Fruit fly (Drosophila melanogaster) whole organism, embryonic: ENCODE results near the gene janB.

ENCODE experiments used
- ATbp ChIP-seq: fragments of 200-800 bp; sonication (Bioruptor generic); optimal IDR thresholded peaks from 2 replicates; lab custom pipeline; 2017; ENCODE audit warnings: missing biosample characterization, mild to moderate bottlenecking, missing genetic modification characterization, missing genetic modification reagents
- Abd-B ChIP-seq: fragments of 200-800 bp; sonication (Bioruptor generic); optimal IDR thresholded peaks from 2 replicates; lab custom pipeline; 2018; ENCODE audit warnings: missing biosample characterization, mild to moderate bottlenecking, missing genetic modification characterization, moderate library complexity
- CG11695 ChIP-seq: fragments of 200-800 bp; sonication (Bioruptor generic); IDR thresholded peaks from 3 replicates; pipeline ENCODE4 v1.3.6; 2022; ENCODE audit warnings: missing biosample characterization, missing genetic modification characterization
- CG11696 ChIP-seq: fragments of 200-800 bp; sonication (Bioruptor generic); IDR thresholded peaks from 2 replicates; pipeline ENCODE4 v1.3.6; 2022; ENCODE audit warnings: missing biosample characterization, missing genetic modification characterization
- CG12744 ChIP-seq: fragments of 200-800 bp; sonication (Bioruptor generic); optimal IDR thresholded peaks from 2 replicates; lab custom pipeline; 2016; ENCODE audit warnings: missing biosample characterization, missing genetic modification characterization
- CG14050 ChIP-seq: fragments of 200-800 bp; sonication (Bioruptor generic); IDR thresholded peaks from 3 replicates; pipeline ENCODE4 v1.3.6; 2022; ENCODE audit warnings: missing biosample characterization, missing genetic modification characterization
- CG17612 ChIP-seq: fragments of 200-800 bp; sonication (Bioruptor generic); IDR thresholded peaks from 2 replicates; pipeline ENCODE4 v1.3.6; 2022; ENCODE audit warnings: missing biosample characterization, missing genetic modification characterization
- CG17802 ChIP-seq: fragments of 200-800 bp; sonication (Bioruptor generic); optimal IDR thresholded peaks from 2 replicates; lab custom pipeline; 2018; ENCODE audit warnings: missing biosample characterization, mild to moderate bottlenecking, missing genetic modification characterization, moderate library complexity
- CG17829 ChIP-seq: fragments of 200-800 bp; optimal IDR thresholded peaks from 2 replicates; lab custom pipeline; 2019; ENCODE audit warnings: missing biosample characterization, mild to moderate bottlenecking, missing genetic modification characterization, moderate library complexity
- CG18011 ChIP-seq: fragments of 200-800 bp; sonication (Bioruptor generic); optimal IDR thresholded peaks from 2 replicates; lab custom pipeline; 2017; ENCODE audit warnings: missing biosample characterization, missing genetic modification characterization, mild to moderate bottlenecking, moderate library complexity, missing genotype
- CG3065 ChIP-seq: fragments of 200-800 bp; sonication (Bioruptor generic); optimal IDR thresholded peaks from 2 replicates; lab custom pipeline; 2016; ENCODE audit warnings: missing biosample characterization, missing genetic modification characterization
- CG4707 ChIP-seq: fragments of 200-800 bp; sonication (Bioruptor generic); optimal IDR thresholded peaks from 2 replicates; lab custom pipeline; 2018; ENCODE audit warnings: missing biosample characterization, mild to moderate bottlenecking, missing genetic modification characterization, moderate library complexity
- CG5245 ChIP-seq: fragments of 200-800 bp; sonication (Bioruptor generic); optimal IDR thresholded peaks from 3 replicates; lab custom pipeline; 2016; ENCODE audit warnings: missing biosample characterization, missing genetic modification characterization
- CG6689 ChIP-seq: fragments of 200-800 bp; sonication (Bioruptor generic); IDR thresholded peaks from 2 replicates; pipeline ENCODE4 v1.3.6; 2022; ENCODE audit warnings: missing biosample characterization, missing genetic modification characterization
- CG8290 ChIP-seq, 3 experiments: fragments of 200-800 bp; sonication (Bioruptor generic); optimal IDR thresholded peaks; 2 replicates each; lab custom pipeline; 2016 to 2019; ENCODE audit warnings: missing biosample characterization in 3 of 3, missing genetic modification characterization in 3 of 3, mild to moderate bottlenecking in 2 of 3, moderate library complexity in 1 of 3
- Camta ChIP-seq: fragments of 200-800 bp; sonication (Bioruptor generic); optimal IDR thresholded peaks from 2 replicates; lab custom pipeline; 2016; ENCODE audit warnings: missing biosample characterization, missing genetic modification characterization
- CrebB ChIP-seq: fragments of 200-800 bp; sonication (Bioruptor generic); optimal IDR thresholded peaks from 3 replicates; lab custom pipeline; 2018; ENCODE audit warnings: missing biosample characterization, mild to moderate bottlenecking, missing genetic modification characterization
- D ChIP-seq, 2 experiments: fragments of 200-800 bp in 1 of 2; fragments of >200 bp in 1 of 2; sonication (Bioruptor generic) in 1 of 2; optimal IDR thresholded peaks; 2 replicates in 1 of 2; 3 replicates in 1 of 2; lab custom pipeline; 2017; ENCODE audit warnings: mild to moderate bottlenecking in 1 of 2, missing biosample characterization in 1 of 2, missing genetic modification characterization in 1 of 2, missing genetic modification reagents in 1 of 2
- Ets65A ChIP-seq: fragments of 200-800 bp; sonication (Bioruptor generic); peaks from one replicate; lab custom pipeline; 2016; ENCODE audit warnings: missing biosample characterization, missing genetic modification characterization
- Med ChIP-seq: fragments of 200-800 bp; sonication (Bioruptor generic); peaks from one replicate; lab custom pipeline; 2016; ENCODE audit warnings: missing biosample characterization, missing genetic modification characterization, mild to moderate bottlenecking, inconsistent platforms, moderate library complexity
- Mrtf ChIP-seq: fragments of 200-800 bp; sonication (Bioruptor generic); IDR thresholded peaks from 3 replicates; pipeline ENCODE4 v1.3.6; 2022; ENCODE audit warnings: missing biosample characterization, missing genetic modification characterization
- Nf-YB ChIP-seq: fragments of 200-800 bp; sonication (Bioruptor generic); optimal IDR thresholded peaks from 3 replicates; lab custom pipeline; 2019; ENCODE audit warnings: missing biosample characterization, mild to moderate bottlenecking, missing genetic modification characterization, moderate library complexity
- NfI ChIP-seq: fragments of 200-800 bp; sonication (Bioruptor generic); optimal IDR thresholded peaks from 3 replicates; lab custom pipeline; 2018; ENCODE audit warnings: missing biosample characterization, mild to moderate bottlenecking, missing genetic modification characterization, moderate library complexity
- PHDP ChIP-seq: fragments of 200-800 bp; sonication (Bioruptor generic); optimal IDR thresholded peaks from 3 replicates; lab custom pipeline; 2018; ENCODE audit warnings: missing biosample characterization, mild to moderate bottlenecking, missing genetic modification characterization, moderate library complexity
- Ptx1 ChIP-seq: fragments of 200-800 bp; sonication (Bioruptor generic); IDR thresholded peaks from 2 replicates; pipeline ENCODE4 v1.3.6; 2022; ENCODE audit warnings: missing biosample characterization, missing genetic modification characterization
- Rfx ChIP-seq: fragments of 200-800 bp; sonication (Bioruptor generic); IDR thresholded peaks from 2 replicates; pipeline ENCODE4 v1.3.6; 2022; ENCODE audit warnings: missing biosample characterization, missing genetic modification characterization
- Rx ChIP-seq: fragments of 200-800 bp; sonication (Bioruptor generic); IDR thresholded peaks from 2 replicates; pipeline ENCODE4 v1.3.6; 2022; ENCODE audit warnings: missing biosample characterization, missing genetic modification characterization
- Stat92E ChIP-seq, 3 experiments: fragments of >200 bp in 2 of 3; fragments of 200-800 bp in 1 of 3; sonication (Bioruptor generic) in 1 of 3; optimal IDR thresholded peaks; 2 replicates each; lab custom pipeline; 2017 to 2019; ENCODE audit warnings: missing biosample characterization in 3 of 3, missing genetic modification characterization in 3 of 3, mild to moderate bottlenecking in 1 of 3, moderate library complexity in 1 of 3
- Vsx1 ChIP-seq: fragments of 200-800 bp; sonication (Bioruptor generic); optimal IDR thresholded peaks from 2 replicates; lab custom pipeline; 2017; ENCODE audit warnings: missing biosample characterization, mild to moderate bottlenecking, missing genetic modification characterization, missing genetic modification reagents
- bigmax ChIP-seq: fragments of 200-800 bp; sonication (Bioruptor generic); optimal IDR thresholded peaks from 2 replicates; lab custom pipeline; 2018; ENCODE audit warnings: missing biosample characterization, mild to moderate bottlenecking, missing genetic modification characterization
- cg ChIP-seq: fragments of 200-800 bp; sonication (Bioruptor generic); optimal IDR thresholded peaks from 3 replicates; lab custom pipeline; 2019; ENCODE audit warnings: missing biosample characterization, mild to moderate bottlenecking, missing genetic modification characterization, moderate library complexity
- corto ChIP-seq: fragments of 200-800 bp; sonication (Bioruptor generic); optimal IDR thresholded peaks from 2 replicates; lab custom pipeline; 2016; ENCODE audit warnings: missing biosample characterization, mild to moderate bottlenecking, missing genetic modification characterization, moderate library complexity
- fd96Cb ChIP-seq: fragments of 200-800 bp; sonication (Bioruptor generic); optimal IDR thresholded peaks from 2 replicates; lab custom pipeline; 2018; ENCODE audit warnings: missing biosample characterization, mild to moderate bottlenecking, missing genetic modification characterization, moderate library complexity
- gce ChIP-seq: fragments of 200-800 bp; sonication (Bioruptor generic); IDR thresholded peaks from 3 replicates; pipeline ENCODE4 v1.3.6; 2022; ENCODE audit warnings: missing biosample characterization, missing genetic modification characterization
- grau ChIP-seq: fragments of 200-800 bp; optimal IDR thresholded peaks from 3 replicates; lab custom pipeline; 2019; ENCODE audit warnings: missing biosample characterization, mild to moderate bottlenecking, missing genetic modification characterization, moderate library complexity
- gsb ChIP-seq: fragments of 200-800 bp; sonication (Bioruptor generic); IDR thresholded peaks from 2 replicates; pipeline ENCODE4 v1.3.6; 2022; ENCODE audit warnings: missing biosample characterization, missing genetic modification characterization
- ken ChIP-seq: fragments of 200-800 bp; sonication (Bioruptor generic); IDR thresholded peaks from 3 replicates; pipeline ENCODE4 v1.3.6; 2022; ENCODE audit warnings: missing biosample characterization, missing genetic modification characterization
- phol ChIP-seq: fragments of 200-800 bp; sonication (Bioruptor generic); optimal IDR thresholded peaks from 3 replicates; lab custom pipeline; 2018; ENCODE audit warnings: missing biosample characterization, mild to moderate bottlenecking, missing genetic modification characterization, moderate library complexity
- row ChIP-seq: fragments of 200-800 bp; sonication (Bioruptor generic); IDR thresholded peaks from 3 replicates; pipeline ENCODE4 v1.3.6; 2022; ENCODE audit warnings: missing biosample characterization, missing genetic modification characterization
- sd ChIP-seq: fragments of 200-800 bp; sonication (Bioruptor generic); optimal IDR thresholded peaks from 3 replicates; lab custom pipeline; 2018; ENCODE audit warnings: missing biosample characterization, mild to moderate bottlenecking, missing genetic modification characterization, moderate library complexity
- sens ChIP-seq: fragments of 200-800 bp; sonication (Bioruptor generic); peaks from one replicate; lab custom pipeline; 2016; ENCODE audit warnings: missing biosample characterization, missing genetic modification characterization
- slbo ChIP-seq: fragments of 200-800 bp; sonication (Bioruptor generic); IDR thresholded peaks from 2 replicates; pipeline ENCODE4 v1.3.6; 2022; ENCODE audit warnings: missing biosample characterization, missing genetic modification characterization
- sr ChIP-seq: fragments of 200-800 bp; sonication (Bioruptor generic); IDR thresholded peaks from 3 replicates; pipeline ENCODE4 v1.3.6; 2022; ENCODE audit warnings: missing biosample characterization, missing genetic modification characterization
- stwl ChIP-seq: fragments of 200-800 bp; sonication (Bioruptor generic); optimal IDR thresholded peaks from 3 replicates; lab custom pipeline; 2018; ENCODE audit warnings: missing biosample characterization, mild to moderate bottlenecking, missing genetic modification characterization, moderate library complexity
- unpg ChIP-seq: fragments of 200-800 bp; sonication (Bioruptor generic); optimal IDR thresholded peaks from 3 replicates; lab custom pipeline; 2018; ENCODE audit warnings: missing biosample characterization, mild to moderate bottlenecking, missing genetic modification characterization, moderate library complexity

Gene janB

dm6 chr3R:30050448-30050847 is 11.9 kb upstream of the janB start:
- TF ChIP-seq Med (peak; percentile 53), Rfx (GFP tag; lab: Robert Waterston, UW) (0 out of 2 replicates have a peak, but pooled peaks have one; percentile 15), CG17612 (GFP tag; lab: Robert Waterston, UW) (peak; percentile 42; the same call in 1 of the 2 replicates), D (optimal IDR thresholded peaks at IDR 0.05; lab: Kevin White, UChicago) (no peak), D (GFP tag; optimal IDR thresholded peaks at IDR 0.05; lab: Kevin White, UChicago) (no peak), Abd-B (GFP tag; lab: Kevin White, UChicago) (no peak), row (GFP tag; lab: Robert Waterston, UW) (peak; percentile 30; the same call in 2 of the 3 replicates), Vsx1 (GFP tag; lab: Kevin White, UChicago) (no peak), NfI (GFP tag; lab: Kevin White, UChicago) (no peak), CG8290 (GFP tag; optimal IDR thresholded peaks at IDR 0.05; lab: Kevin White, UChicago) (no peak), CG8290 (tag; optimal IDR thresholded peaks at IDR 0.05; lab: Kevin White, UChicago) (peak in 1 of 2 experiments; percentile 26), sd (tag; lab: Kevin White, UChicago) (peak; percentile 67)

dm6 chr3R:30046029-30047001 is 7.8 kb upstream of the janB start, which contains the start of the genes RpL32 and CG7943:
Gene RpL32, minus strand, starts transcription at chr3R:30046161.
Gene CG7943, plus strand, starts transcription at chr3R:30046470.
- TF ChIP-seq bigmax (GFP tag; lab: Kevin White, UChicago) (peak; percentile 81), Mrtf (GFP tag; lab: Robert Waterston, UW) (peak; percentile 85), fd96Cb (peak; percentile 88), gsb (GFP tag; lab: Robert Waterston, UW) (peak; percentile 92), ken (GFP tag; lab: Robert Waterston, UW) (peak; percentile 95), ATbp (GFP tag; lab: Kevin White, UChicago) (peak; percentile 83), slbo (peak; percentile 95), CG11696 (GFP tag; lab: Robert Waterston, UW) (peak; percentile 83), Ptx1 (GFP tag; lab: Robert Waterston, UW) (peak; percentile 95), CG6689 (GFP tag; lab: Robert Waterston, UW) (peak; percentile 92), Abd-B (GFP tag; lab: Kevin White, UChicago) (peak; percentile 83), CG14050 (GFP tag; lab: Robert Waterston, UW) (peak; percentile 91), Ets65A (GFP tag; lab: Kevin White, UChicago) (peak; percentile 99), sens (GFP tag; lab: Kevin White, UChicago) (peak; percentile 97), phol (tag; lab: Kevin White, UChicago) (peak; percentile 96), corto (no peak), Stat92E (GFP tag; optimal IDR thresholded peaks at IDR 0.05; lab: Kevin White, UChicago) (no peak), CG17829 (tag; lab: Kevin White, UChicago) (peak; percentile 93), CG18011 (peak; percentile 77), sr (GFP tag; lab: Robert Waterston, UW) (peak; percentile 89), cg (no peak), unpg (GFP tag; lab: Kevin White, UChicago) (peak; percentile 91), PHDP (tag; lab: Kevin White, UChicago) (peak; percentile 91), stwl (tag; lab: Kevin White, UChicago) (peak; percentile 79), CG11695 (GFP tag; lab: Robert Waterston, UW) (peak; percentile 94), Nf-YB (GFP tag; lab: Kevin White, UChicago) (peak; percentile 62), Camta (GFP tag; lab: Kevin White, UChicago) (peak; percentile 98), Rx (GFP tag; lab: Robert Waterston, UW) (peak; percentile 93), CrebB (tag; lab: Kevin White, UChicago) (peak; percentile 87), CG5245 (peak; percentile 92), CG12744 (peak; percentile 77), CG17802 (tag; lab: Kevin White, UChicago) (peak; percentile 84), gce (GFP tag; lab: Robert Waterston, UW) (peak; percentile 79), CG4707 (GFP tag; lab: Kevin White, UChicago) (peak; percentile 80), CG3065 (GFP tag; lab: Kevin White, UChicago) (peak; percentile 74), grau (tag; lab: Kevin White, UChicago) (peak; percentile 86)
